Fruit fly (Drosophila melanogaster) whole organism, pupa: Measurements from ENCODE around the gene CG9391.

Experiments used
- CG14655 ChIP-seq: fragments of 200-800 bp; sonication (Bioruptor generic); optimal IDR thresholded peaks from 3 replicates; lab custom pipeline; 2017; ENCODE audit warnings: mild to moderate bottlenecking, missing biosample characterization, missing genetic modification reagents, missing genetic modification characterization
- CG17806 ChIP-seq: fragments of 200-800 bp; sonication (Bioruptor generic); optimal IDR thresholded peaks from 2 replicates; lab custom pipeline; 2018; ENCODE audit warnings: missing biosample characterization, mild to moderate bottlenecking, missing genetic modification characterization, moderate library complexity
- EcR ChIP-seq: fragments of 200-800 bp; sonication (Bioruptor generic); optimal IDR thresholded peaks from 3 replicates; lab custom pipeline; 2019; ENCODE audit warnings: missing biosample characterization, missing genetic modification characterization, mild to moderate bottlenecking, moderate library complexity, missing genetic modification reagents
- rn ChIP-seq: fragments of 200-800 bp; sonication (Bioruptor generic); IDR thresholded peaks from 2 replicates; pipeline ENCODE4 v1.3.6; 2022; ENCODE audit warnings: missing biosample characterization, missing genetic modification characterization

- TF ChIP-seq EcR (GFP tag; lab: Kevin White, UChicago) (no peak), CG17806 (tag; lab: Kevin White, UChicago) (no peak), rn (GFP tag; lab: Robert Waterston, UW) (no peak), CG14655 (no peak)
Observed at dm6 chr3L:21216697-21217291, 51.3 kb downstream of the CG9391 start, which contains the start of the genes Trmt112 and Ilk.
